Fruit fly (Drosophila melanogaster) whole organism, embryonic: ENCODE measurements around the gene CG4951.

Source experiments
- BEAF-32 ChIP-seq: fragments of 200-800 bp; sonication (Bioruptor generic); optimal IDR thresholded peaks from 3 replicates; lab custom pipeline; 2017; ENCODE audit warnings: missing biosample characterization, missing genetic modification characterization, mild to moderate bottlenecking, moderate library complexity, missing genetic modification reagents
- CG10267 ChIP-seq: fragments of 200-800 bp; sonication (Bioruptor generic); optimal IDR thresholded peaks from 2 replicates; lab custom pipeline; 2018; ENCODE audit warnings: missing biosample characterization, mild to moderate bottlenecking, missing genetic modification characterization, moderate library complexity
- CG10959 ChIP-seq: fragments of 200-800 bp; sonication (Bioruptor generic); IDR thresholded peaks from 2 replicates; pipeline ENCODE4 v1.3.6; 2022; ENCODE audit warnings: missing biosample characterization, missing genetic modification characterization
- CG11723 ChIP-seq: fragments of 200-800 bp; sonication (Bioruptor generic); optimal IDR thresholded peaks from 2 replicates; lab custom pipeline; 2017; ENCODE audit warnings: missing biosample characterization, mild to moderate bottlenecking, missing genetic modification characterization
- CG12299 ChIP-seq: fragments of 200-800 bp; sonication (Bioruptor generic); optimal IDR thresholded peaks from 2 replicates; lab custom pipeline; 2018; ENCODE audit warnings: missing biosample characterization, mild to moderate bottlenecking, missing genetic modification characterization
- CG14860 ChIP-seq: fragments of 200-800 bp; sonication (Bioruptor generic); IDR thresholded peaks from 3 replicates; pipeline ENCODE4 v1.3.6; 2022; ENCODE audit warnings: missing biosample characterization, missing genetic modification characterization; ENCODE audit not compliant: partially characterized antibody
- CG1647 ChIP-seq: fragments of 200-800 bp; sonication (Bioruptor generic); optimal IDR thresholded peaks from 3 replicates; lab custom pipeline; 2016; ENCODE audit warnings: missing biosample characterization, missing genetic modification characterization
- CG18619 ChIP-seq: fragments of 200-800 bp; sonication (Bioruptor generic); optimal IDR thresholded peaks from 3 replicates; lab custom pipeline; 2017; ENCODE audit warnings: missing biosample characterization, mild to moderate bottlenecking, missing genetic modification characterization
- CG2116 ChIP-seq: fragments of 200-800 bp; sonication (Bioruptor generic); optimal IDR thresholded peaks from 3 replicates; lab custom pipeline; 2018; ENCODE audit warnings: missing biosample characterization, mild to moderate bottlenecking, missing genetic modification characterization
- CG2120 ChIP-seq: fragments of 200-800 bp; sonication (Bioruptor generic); optimal IDR thresholded peaks from 3 replicates; lab custom pipeline; 2016; ENCODE audit warnings: missing biosample characterization, missing genetic modification characterization
- CG30020 ChIP-seq: fragments of 200-800 bp; optimal IDR thresholded peaks from 2 replicates; lab custom pipeline; 2019; ENCODE audit warnings: missing biosample characterization, mild to moderate bottlenecking, missing genetic modification characterization, moderate library complexity
- CG31224 ChIP-seq: fragments of 200-800 bp; sonication (Bioruptor generic); IDR thresholded peaks from 2 replicates; pipeline ENCODE4 v1.3.6; 2022; ENCODE audit warnings: missing biosample characterization, missing genetic modification characterization
- CG3163 ChIP-seq: fragments of 200-800 bp; sonication (Bioruptor generic); optimal IDR thresholded peaks from 3 replicates; lab custom pipeline; 2016; ENCODE audit warnings: missing biosample characterization, missing genetic modification characterization
- CG3838 ChIP-seq: fragments of 200-800 bp; sonication (Bioruptor generic); optimal IDR thresholded peaks from 3 replicates; lab custom pipeline; 2016; ENCODE audit warnings: missing biosample characterization, missing genetic modification characterization
- CG4854 ChIP-seq: fragments of 200-800 bp; sonication (Bioruptor generic); optimal IDR thresholded peaks from 2 replicates; lab custom pipeline; 2016; ENCODE audit warnings: missing biosample characterization, missing genetic modification characterization, inconsistent platforms
- CG6175 ChIP-seq: fragments of 200-800 bp; sonication (Bioruptor generic); IDR thresholded peaks from 3 replicates; pipeline ENCODE4 v1.3.6; 2022; ENCODE audit warnings: missing biosample characterization, missing genetic modification characterization
- CG7928 ChIP-seq: fragments of 200-800 bp; sonication (Bioruptor generic); optimal IDR thresholded peaks from 2 replicates; lab custom pipeline; 2017; ENCODE audit warnings: missing biosample characterization, mild to moderate bottlenecking, missing genetic modification characterization
- CG9609 ChIP-seq: fragments of 200-800 bp; sonication (Bioruptor generic); optimal IDR thresholded peaks from 3 replicates; lab custom pipeline; 2016; ENCODE audit warnings: missing biosample characterization, missing genetic modification characterization
- CG9727 ChIP-seq: fragments of 200-800 bp; sonication (Bioruptor generic); optimal IDR thresholded peaks from 3 replicates; lab custom pipeline; 2017; ENCODE audit warnings: missing biosample characterization, mild to moderate bottlenecking, missing genetic modification characterization
- CG9797 ChIP-seq: fragments of 200-800 bp; sonication (Bioruptor generic); optimal IDR thresholded peaks from 3 replicates; lab custom pipeline; 2018; ENCODE audit warnings: missing biosample characterization, mild to moderate bottlenecking, missing genetic modification characterization
- Doc2 ChIP-seq: fragments of 200-800 bp; sonication (Bioruptor generic); IDR thresholded peaks from 2 replicates; pipeline ENCODE4 v1.3.6; 2022; ENCODE audit warnings: missing biosample characterization, missing genetic modification characterization
- Drgx ChIP-seq: fragments of 200-800 bp; sonication (Bioruptor generic); IDR thresholded peaks from 2 replicates; pipeline ENCODE4 v1.3.6; 2022; ENCODE audit warnings: missing biosample characterization, missing genetic modification characterization
- Eip74EF ChIP-seq, 2 experiments: fragments of 200-800 bp in 1 of 2; fragments of >200 bp in 1 of 2; sonication (Bioruptor generic) in 1 of 2; optimal IDR thresholded peaks; 2 replicates each; lab custom pipeline; 2017 to 2019; ENCODE audit warnings: missing biosample characterization in 2 of 2, missing genetic modification characterization in 2 of 2, mild to moderate bottlenecking in 1 of 2, moderate library complexity in 1 of 2
- Ets97D ChIP-seq: fragments of 200-800 bp; sonication (Bioruptor generic); optimal IDR thresholded peaks from 3 replicates; lab custom pipeline; 2016; ENCODE audit warnings: missing biosample characterization, missing genetic modification characterization
- Fer1 ChIP-seq: fragments of 200-800 bp; sonication (Bioruptor generic); optimal IDR thresholded peaks from 2 replicates; lab custom pipeline; 2017; ENCODE audit warnings: missing biosample characterization, mild to moderate bottlenecking, missing genetic modification characterization
- Hmr ChIP-seq: fragments of 200-800 bp; sonication (Bioruptor generic); optimal IDR thresholded peaks from 3 replicates; lab custom pipeline; 2017; ENCODE audit warnings: mild to moderate bottlenecking, missing biosample characterization, missing genetic modification reagents, missing genetic modification characterization
- Med ChIP-seq: fragments of 200-800 bp; sonication (Bioruptor generic); peaks from one replicate; lab custom pipeline; 2016; ENCODE audit warnings: missing biosample characterization, missing genetic modification characterization, mild to moderate bottlenecking, inconsistent platforms, moderate library complexity
- NK7.1 ChIP-seq: fragments of 200-800 bp; sonication (Bioruptor generic); optimal IDR thresholded peaks from 3 replicates; lab custom pipeline; 2016; ENCODE audit warnings: missing biosample characterization, missing genetic modification characterization
- Stat92E ChIP-seq, 3 experiments: fragments of >200 bp in 2 of 3; fragments of 200-800 bp in 1 of 3; sonication (Bioruptor generic) in 1 of 3; optimal IDR thresholded peaks; 2 replicates each; lab custom pipeline; 2017 to 2019; ENCODE audit warnings: missing biosample characterization in 3 of 3, missing genetic modification characterization in 3 of 3, mild to moderate bottlenecking in 1 of 3, moderate library complexity in 1 of 3
- TFAM ChIP-seq: fragments of 200-800 bp; sonication (Bioruptor generic); optimal IDR thresholded peaks from 2 replicates; lab custom pipeline; 2017; ENCODE audit warnings: missing biosample characterization, missing genetic modification characterization, inconsistent platforms
- Xbp1 ChIP-seq: fragments of 200-800 bp; sonication (Bioruptor generic); optimal IDR thresholded peaks from 3 replicates; lab custom pipeline; 2016; ENCODE audit warnings: missing biosample characterization, mild to moderate bottlenecking, missing genetic modification characterization
- ase ChIP-seq: fragments of 200-800 bp; sonication (Bioruptor generic); IDR thresholded peaks from 3 replicates; pipeline ENCODE4 v1.3.6; 2022; ENCODE audit warnings: missing biosample characterization, missing genetic modification characterization
- bowl ChIP-seq: fragments of 200-800 bp; sonication (Bioruptor generic); IDR thresholded peaks from 2 replicates; pipeline ENCODE4 v1.3.6; 2022; ENCODE audit warnings: missing biosample characterization, missing genetic modification characterization
- chif ChIP-seq, 2 experiments: fragments of 200-800 bp; sonication (Bioruptor generic); optimal IDR thresholded peaks; 3 replicates each; lab custom pipeline; 2016; ENCODE audit warnings: missing biosample characterization in 2 of 2, missing genetic modification characterization in 2 of 2
- chm ChIP-seq: fragments of 200-800 bp; sonication (Bioruptor generic); IDR thresholded peaks from 2 replicates; pipeline ENCODE4 v1.3.6; 2022; ENCODE audit warnings: missing biosample characterization, missing genetic modification characterization
- ftz-f1 ChIP-seq: fragments of 200-800 bp; sonication (Bioruptor generic); optimal IDR thresholded peaks from 2 replicates; lab custom pipeline; 2016; ENCODE audit warnings: missing biosample characterization, missing genetic modification characterization
- gsb ChIP-seq: fragments of 200-800 bp; sonication (Bioruptor generic); IDR thresholded peaks from 2 replicates; pipeline ENCODE4 v1.3.6; 2022; ENCODE audit warnings: missing biosample characterization, missing genetic modification characterization
- gt ChIP-seq: fragments of 200-800 bp; sonication (Bioruptor generic); IDR thresholded peaks from 2 replicates; pipeline ENCODE4 v1.3.6; 2022; ENCODE audit warnings: missing biosample characterization, missing genetic modification characterization
- hb ChIP-seq: fragments of 200-800 bp; sonication (Bioruptor generic); IDR thresholded peaks from 3 replicates; pipeline ENCODE4 v1.3.6; 2022; ENCODE audit warnings: missing biosample characterization, missing genetic modification characterization; ENCODE audit not compliant: partially characterized antibody
- hbn ChIP-seq: fragments of 200-800 bp; sonication (Bioruptor generic); IDR thresholded peaks from 2 replicates; pipeline ENCODE4 v1.3.6; 2022; ENCODE audit warnings: missing biosample characterization, missing genetic modification characterization; ENCODE audit not compliant: partially characterized antibody
- her ChIP-seq: fragments of 200-800 bp; sonication (Bioruptor generic); optimal IDR thresholded peaks from 2 replicates; lab custom pipeline; 2016; ENCODE audit warnings: missing biosample characterization, missing genetic modification characterization
- kah ChIP-seq: fragments of 200-800 bp; sonication (Bioruptor generic); optimal IDR thresholded peaks from 2 replicates; lab custom pipeline; 2018; ENCODE audit warnings: missing biosample characterization, mild to moderate bottlenecking, missing genetic modification characterization
- luna ChIP-seq: fragments of 200-800 bp; sonication (Bioruptor generic); optimal IDR thresholded peaks from 2 replicates; lab custom pipeline; 2016; ENCODE audit warnings: missing biosample characterization, missing genetic modification characterization
- psq ChIP-seq: fragments of 200-800 bp; sonication (Bioruptor generic); optimal IDR thresholded peaks from 2 replicates; lab custom pipeline; 2017; ENCODE audit warnings: missing biosample characterization, missing genetic modification characterization
- sens ChIP-seq: fragments of 200-800 bp; sonication (Bioruptor generic); peaks from one replicate; lab custom pipeline; 2016; ENCODE audit warnings: missing biosample characterization, missing genetic modification characterization
- so ChIP-seq: fragments of 200-800 bp; sonication (Bioruptor generic); IDR thresholded peaks from 3 replicates; pipeline ENCODE4 v1.3.6; 2022; ENCODE audit warnings: missing biosample characterization, missing genetic modification characterization
- tgo ChIP-seq: fragments of 200-800 bp; sonication (Bioruptor generic); IDR thresholded peaks from 3 replicates; pipeline ENCODE4 v1.3.6; 2022; ENCODE audit warnings: missing biosample characterization, missing genetic modification characterization
- trem ChIP-seq: fragments of 200-800 bp; optimal IDR thresholded peaks from 3 replicates; lab custom pipeline; 2019; ENCODE audit warnings: missing biosample characterization, mild to moderate bottlenecking, missing genetic modification characterization, moderate library complexity
- ttk ChIP-seq: fragments of 200-800 bp; sonication (Bioruptor generic); IDR thresholded peaks from 2 replicates; pipeline ENCODE4 v2.1.2; 2022; ENCODE audit warnings: missing biosample characterization, missing genetic modification characterization

CG4951 gene

DNA sequence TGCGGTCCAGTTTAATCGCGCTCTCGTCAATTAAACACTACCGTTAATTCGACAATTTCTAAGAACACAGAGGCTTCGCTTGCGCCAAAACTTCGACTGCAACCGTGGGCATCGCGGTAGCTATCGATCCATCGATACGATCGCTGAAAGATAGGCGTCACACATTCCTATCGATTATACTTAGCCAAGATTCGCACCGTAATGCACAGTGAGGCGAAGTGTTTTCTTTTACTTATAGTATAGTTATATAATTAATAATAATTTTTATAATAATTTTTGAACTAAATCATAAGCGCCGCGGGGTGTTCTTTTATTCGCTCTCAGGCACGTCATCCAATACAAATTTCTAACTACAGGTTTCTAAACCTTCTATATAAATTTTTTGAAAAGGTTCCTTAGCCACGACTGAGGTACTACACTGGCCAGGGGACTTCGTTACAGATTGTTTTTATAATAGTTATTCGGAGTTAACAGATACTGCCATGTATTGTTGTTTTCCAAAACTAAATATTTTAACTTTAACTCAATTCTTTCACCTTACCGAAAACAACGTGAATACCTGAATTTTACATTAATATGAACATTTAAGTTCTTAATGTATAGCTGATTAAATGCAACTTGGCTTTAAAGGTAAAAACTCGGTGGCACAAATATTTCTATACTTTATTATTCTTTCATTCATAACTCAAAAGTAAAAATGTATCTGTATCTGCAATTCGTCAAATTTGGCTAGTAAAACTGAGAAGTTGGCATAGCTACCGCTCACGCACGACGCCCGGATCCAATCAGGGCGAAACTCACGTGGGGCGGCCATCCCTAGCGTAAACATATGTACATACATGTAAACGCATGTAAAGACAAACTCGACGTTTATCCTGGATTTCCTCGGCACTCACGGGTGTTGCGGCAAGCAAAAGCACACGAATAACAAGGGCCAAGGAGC is 15.9 kb downstream of the CG4951 start, which contains the start of the genes NSD and BOD1 (continued):
- TF ChIP-seq ttk (GFP tag; lab: Robert Waterston, UW) (peak; percentile 40; the same call in 1 of the 2 replicates), NK7.1 (no peak), TFAM (GFP tag; lab: Kevin White, UChicago) (no peak), luna (GFP tag; lab: Kevin White, UChicago) (no peak), CG11723 (GFP tag; lab: Kevin White, UChicago) (no peak), Eip74EF (GFP tag; optimal IDR thresholded peaks at IDR 0.05; lab: Kevin White, UChicago) (no peak), sens (GFP tag; lab: Kevin White, UChicago) (peak; percentile 76), psq (GFP tag; lab: Kevin White, UChicago) (no peak), CG18619 (GFP tag; lab: Kevin White, UChicago) (peak; percentile 37), bowl (no peak), hb (GFP tag; lab: Robert Waterston, UW) (peak; percentile 96), CG9797 (GFP tag; lab: Kevin White, UChicago) (no peak), Stat92E (GFP tag; optimal IDR thresholded peaks at IDR 0.05; lab: Kevin White, UChicago) (no peak), chm (GFP tag; lab: Robert Waterston, UW) (no peak), BEAF-32 (GFP tag; lab: Kevin White, UChicago) (peak; percentile 84), CG3163 (GFP tag; lab: Kevin White, UChicago) (no peak), ase (GFP tag; lab: Robert Waterston, UW) (peak; percentile 74), Ets97D (peak; percentile 35), so (GFP tag; lab: Robert Waterston, UW) (no peak), CG2116 (peak; percentile 98), Med (GFP tag; lab: Kevin White, UChicago) (peak; percentile 85), CG1647 (GFP tag; lab: Kevin White, UChicago) (peak; percentile 27), CG9609 (GFP tag; lab: Kevin White, UChicago) (peak; percentile 1), tgo (peak; percentile 55), CG7928 (peak; percentile 1), CG10267 (tag; lab: Kevin White, UChicago) (peak; percentile 35), kah (no peak), CG14860 (GFP tag; lab: Robert Waterston, UW) (peak; percentile 89), ftz-f1 (GFP tag; lab: Kevin White, UChicago) (no peak), Hmr (peak; percentile 56), trem (tag; lab: Kevin White, UChicago) (peak; percentile 95), Doc2 (GFP tag; lab: Robert Waterston, UW) (no peak), Drgx (GFP tag; lab: Robert Waterston, UW) (peak; percentile 34; the same call in 1 of the 2 replicates), CG2120 (GFP tag; lab: Kevin White, UChicago) (peak; percentile 44), CG9727 (GFP tag; lab: Kevin White, UChicago) (peak; percentile 55), Fer1 (GFP tag; lab: Kevin White, UChicago) (peak; percentile 1), CG10959 (GFP tag; lab: Robert Waterston, UW) (peak; percentile 38; the same call in 1 of the 2 replicates), hbn (peak; percentile 86), chif (GFP tag; optimal IDR thresholded peaks at IDR 0.05; lab: Kevin White, UChicago) (peak in 1 of 2 experiments; percentile 26), CG30020 (tag; lab: Kevin White, UChicago) (peak; percentile 27), CG12299 (tag; lab: Kevin White, UChicago) (no peak), CG31224 (GFP tag; lab: Robert Waterston, UW) (peak; percentile 59), Xbp1 (GFP tag; lab: Kevin White, UChicago) (peak; percentile 73), CG6175 (GFP tag; lab: Robert Waterston, UW) (peak; percentile 79), gt (peak; percentile 33; the same call in 1 of the 2 replicates), CG3838 (no peak), gsb (GFP tag; lab: Robert Waterston, UW) (no peak), CG4854 (GFP tag; lab: Kevin White, UChicago) (no peak), her (no peak)
